Worm (Caenorhabditis elegans) whole organism, L4/young adult: ENCODE data around the gene F13E9.19.

Source experiments
- dao-5 ChIP-seq: sonication (generic microtip); optimal IDR thresholded peaks from 2 replicates; lab custom pipeline; 2016; ENCODE audit warnings: missing genotype, missing genetic modification characterization, moderate library complexity, missing compliant biosample characterization
- him-1 ChIP-seq: sonication (generic microtip); optimal IDR thresholded peaks from 2 replicates; lab custom pipeline; 2016; ENCODE audit warnings: missing genotype, missing genetic modification reagents, missing genetic modification characterization, missing compliant biosample characterization

- TF ChIP-seq him-1 = no peak
- no peak for TF ChIP-seq dao-5 (tag; lab: Kevin White, UChicago)
Observed at ce11 chrIV:10861102-10861501, 38.1 kb upstream of the F13E9.19 start, which contains the start of gene rbm-22.
